Worm (Caenorhabditis elegans): ENCODE measurements around the gene glrx-3.

The glrx-3 gene

DNA sequence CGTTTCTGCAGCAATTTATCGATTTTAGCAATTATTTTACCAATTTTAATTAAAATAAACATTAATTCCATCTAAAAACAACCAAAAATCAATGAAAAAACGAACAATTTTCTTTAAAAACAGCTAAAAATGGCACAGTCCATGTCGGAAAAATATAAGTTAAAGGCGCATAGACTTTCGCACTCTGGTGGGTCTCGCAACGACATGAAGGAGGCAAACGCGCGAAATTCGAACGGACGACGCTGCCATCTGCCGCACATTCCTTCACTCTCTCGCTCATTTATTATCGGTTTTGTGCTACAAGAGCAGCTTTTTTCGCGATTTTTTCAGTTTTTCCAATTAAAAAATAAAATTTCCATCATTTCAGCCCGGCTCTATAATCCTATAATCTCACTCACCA is 5.7 kb upstream of the glrx-3 start, which contains the start of gene mcm-7:
TSS of gene mcm-7 (plus strand) at position 368 of the 400 bp plus-strand sequence.
- TF ChIP-seq ces-1 (GFP tag; optimal IDR thresholded peaks at IDR 0.05) = no peak
- TF ChIP-seq grh-1 (GFP tag; IDR thresholded peaks at IDR 0.05) = peak; percentile 14; the same call in 1 of the 2 replicates
- TF ChIP-seq lir-3 (tag; optimal IDR thresholded peaks at IDR 0.05; ENCODE audit: poor library complexity) = no peak
- TF ChIP-seq unc-30 (tag; optimal IDR thresholded peaks at IDR 0.05) = no peak
- peak; percentile 33 for TF ChIP-seq lin-15B (tag; optimal IDR thresholded peaks at IDR 0.05)
- peak in 2 of 3 experiments; percentile 15 to 75 for TF ChIP-seq ceh-82 (tag; optimal IDR thresholded peaks at IDR 0.05)
- no peak for TF ChIP-seq pax-3 (tag; optimal IDR thresholded peaks at IDR 0.05)
- TF ChIP-seq nhr-85 (tag) = peak; percentile 55
- TF ChIP-seq nhr-77 (tag; optimal IDR thresholded peaks at IDR 0.05) = peak; percentile 46
- no peak for TF ChIP-seq ceh-88 (GFP tag; IDR thresholded peaks at IDR 0.05)
- no peak for TF ChIP-seq tlp-1 (tag; optimal IDR thresholded peaks at IDR 0.05)
- no peak for TF ChIP-seq blmp-1 (tag; optimal IDR thresholded peaks at IDR 0.05)
- no peak for TF ChIP-seq Y116A8C.19 (tag; optimal IDR thresholded peaks at IDR 0.05; ENCODE audit: borderline replicate concordance)
- TF ChIP-seq skn-1 (tag; optimal IDR thresholded peaks at IDR 0.05) = peak; percentile 52
- TF ChIP-seq mdl-1 (tag; optimal IDR thresholded peaks at IDR 0.05) = peak in 1 of 2 experiments; percentile 53
- TF ChIP-seq unc-130 (tag; optimal IDR thresholded peaks at IDR 0.05) = peak; percentile 43
- peak; percentile 37 for TF ChIP-seq F16B12.6 (tag; optimal IDR thresholded peaks at IDR 0.05)
- no peak for TF ChIP-seq egl-13 (tag; optimal IDR thresholded peaks at IDR 0.05)
- no peak for TF ChIP-seq unc-62 (GFP tag; optimal IDR thresholded peaks at IDR 0.05)
- peak; percentile 94 to 98 for TF ChIP-seq lin-35 (GFP tag; optimal IDR thresholded peaks at IDR 0.05)
- TF ChIP-seq fos-1 (tag; optimal IDR thresholded peaks at IDR 0.05) = no peak
- no peak for TF ChIP-seq ztf-11 (tag; optimal IDR thresholded peaks at IDR 0.05)
- peak; percentile 19 for TF ChIP-seq nhr-90 (tag; optimal IDR thresholded peaks at IDR 0.05; ENCODE audit: poor library complexity)
- TF ChIP-seq fkh-4 (tag; optimal IDR thresholded peaks at IDR 0.05; ENCODE audit: borderline replicate concordance) = no peak
- no peak for TF ChIP-seq nhr-84 (tag; optimal IDR thresholded peaks at IDR 0.05)
- TF ChIP-seq nhr-20 (tag; optimal IDR thresholded peaks at IDR 0.05) = peak; percentile 52
- peak; percentile 64 to 86 for TF ChIP-seq lsy-2 (tag; optimal IDR thresholded peaks at IDR 0.05)
- peak; percentile 85 for TF ChIP-seq C16A3.4 (tag; optimal IDR thresholded peaks at IDR 0.05)
- no peak for TF ChIP-seq ceh-8 (GFP tag; optimal IDR thresholded peaks at IDR 0.05)
- no peak for TF ChIP-seq fkh-10 (GFP tag; optimal IDR thresholded peaks at IDR 0.05)
- peak; percentile 17 for TF ChIP-seq snpc-4 (tag; optimal IDR thresholded peaks at IDR 0.05)
- TF ChIP-seq nhr-12 (tag; optimal IDR thresholded peaks at IDR 0.05) = no peak
- peak; percentile 60 for TF ChIP-seq rnt-1 (tag; optimal IDR thresholded peaks at IDR 0.05)
- no peak for TF ChIP-seq mef-2 (tag; optimal IDR thresholded peaks at IDR 0.05)
- no peak for TF ChIP-seq sup-37 (GFP tag; optimal IDR thresholded peaks at IDR 0.05)
- TF ChIP-seq isw-1 (GFP tag; IDR thresholded peaks at IDR 0.05) = no peak; the same call in 1 of the 2 replicates
- no peak for TF ChIP-seq hlh-4 (tag; optimal IDR thresholded peaks at IDR 0.05)
- no peak for TF ChIP-seq egl-27 (tag; optimal IDR thresholded peaks at IDR 0.05)
- TF ChIP-seq ceh-90 (tag; optimal IDR thresholded peaks at IDR 0.05) = no peak
- no peak for TF ChIP-seq mep-1 (tag; optimal IDR thresholded peaks at IDR 0.05)
- no peak for TF ChIP-seq alr-1 (tag; optimal IDR thresholded peaks at IDR 0.05; ENCODE audit: borderline replicate concordance)
- peak; percentile 56 for TF ChIP-seq tbx-2 (tag; optimal IDR thresholded peaks at IDR 0.05)
- TF ChIP-seq nhr-237 (tag; optimal IDR thresholded peaks at IDR 0.05) = no peak
- no peak for TF ChIP-seq ceh-63 (GFP tag; optimal IDR thresholded peaks at IDR 0.05)
- peak; percentile 95 to 96 for TF ChIP-seq efl-1 (optimal IDR thresholded peaks at IDR 0.05)
- peak; percentile 96 to 100 for TF ChIP-seq efl-1 (GFP tag; optimal IDR thresholded peaks at IDR 0.05 in 1 of 2)
- TF ChIP-seq C04F5.9 (tag; optimal IDR thresholded peaks at IDR 0.05) = no peak
- TF ChIP-seq sox-4 (tag; optimal IDR thresholded peaks at IDR 0.05) = no peak
- peak; percentile 39 for TF ChIP-seq nhr-19 (GFP tag; conservative IDR thresholded peaks at IDR 0.05)
- TF ChIP-seq irx-1 (tag; optimal IDR thresholded peaks at IDR 0.05) = peak; percentile 12
- TF ChIP-seq hpl-2 (GFP tag; optimal IDR thresholded peaks at IDR 0.05) = no peak
- TF ChIP-seq swsn-7 (tag; optimal IDR thresholded peaks at IDR 0.05) = peak; percentile 38
- TF ChIP-seq xbp-1 (tag; optimal IDR thresholded peaks at IDR 0.05) = peak; percentile 46
- no peak for TF ChIP-seq aly-2 (tag; optimal IDR thresholded peaks at IDR 0.05)

Data from whole organism, L1 larva.